Worm (Caenorhabditis elegans): ENCODE results near the gene K02D3.2.

Gene K02D3.2

ce11 chrX:13739125-13739820 is 27.5 kb upstream of the K02D3.2 start (continued):
- TF ChIP-seq chd-7 (tag; optimal IDR thresholded peaks at IDR 0.05): peak; percentile 49
- TF ChIP-seq fkh-3 (tag; optimal IDR thresholded peaks at IDR 0.05): no peak
- no peak for TF ChIP-seq F23B12.7 (tag; optimal IDR thresholded peaks at IDR 0.05; ENCODE audit: insufficient read depth)
- TF ChIP-seq nfya-2 (GFP tag; IDR thresholded peaks at IDR 0.05): no peak
- no peak for TF ChIP-seq efl-1 (GFP tag; optimal IDR thresholded peaks at IDR 0.05)
- TF ChIP-seq F10E7.11 (tag; optimal IDR thresholded peaks at IDR 0.05): no peak
- TF ChIP-seq dpff-1 (tag; optimal IDR thresholded peaks at IDR 0.05): no peak
- no peak for TF ChIP-seq tbp1 (GFP tag; optimal IDR thresholded peaks at IDR 0.05)
- TF ChIP-seq sptf-2 (GFP tag; optimal IDR thresholded peaks at IDR 0.05): no peak
- no peak for TF ChIP-seq nhr-90 (tag; optimal IDR thresholded peaks at IDR 0.05)
- TF ChIP-seq attf-3 (GFP tag; conservative IDR thresholded peaks at IDR 0.05): no peak
- TF ChIP-seq nfyb-1 (GFP tag; IDR thresholded peaks at IDR 0.05): no peak
- TF ChIP-seq zfh-2 (GFP tag; conservative IDR thresholded peaks at IDR 0.05): peak; percentile 97
- no peak for TF ChIP-seq unc-62 (GFP tag; optimal IDR thresholded peaks at IDR 0.05)
- no peak for TF ChIP-seq sea-2 (GFP tag; IDR thresholded peaks at IDR 0.05)
- TF ChIP-seq B0035.1 (tag; optimal IDR thresholded peaks at IDR 0.05): no peak
- no peak for TF ChIP-seq egl-44 (GFP tag; IDR thresholded peaks at IDR 0.05)
- TF ChIP-seq ceh-91 (GFP tag; IDR thresholded peaks at IDR 0.05): no peak
- TF ChIP-seq F57C9.4 (tag; optimal IDR thresholded peaks at IDR 0.05): no peak
- no peak for TF ChIP-seq ztf-26 (tag; optimal IDR thresholded peaks at IDR 0.05)
- TF ChIP-seq cebp-2 (GFP tag; IDR thresholded peaks at IDR 0.05): no peak
- peak; percentile 20 for TF ChIP-seq lin-40 (tag; optimal IDR thresholded peaks at IDR 0.05)
- no peak for TF ChIP-seq dox-1 (GFP tag; IDR thresholded peaks at IDR 0.05)
- no peak for TF ChIP-seq ccch-3 (GFP tag; optimal IDR thresholded peaks at IDR 0.05)
- no peak for TF ChIP-seq zim-3 (tag; optimal IDR thresholded peaks at IDR 0.05)
- no peak for TF ChIP-seq egl-18 (GFP tag; IDR thresholded peaks at IDR 0.05)
- TF ChIP-seq lin-35 (GFP tag; optimal IDR thresholded peaks at IDR 0.05): no peak
- TF ChIP-seq T07F8.4 (tag; optimal IDR thresholded peaks at IDR 0.05): no peak

- TF ChIP-seq F33H1.4 (GFP tag; IDR thresholded peaks at IDR 0.05) (no peak), akir-1 (GFP tag; optimal IDR thresholded peaks at IDR 0.05) (no peak), dpff-1 (tag; optimal IDR thresholded peaks at IDR 0.05) (no peak), C06A6.2 (GFP tag; conservative IDR thresholded peaks at IDR 0.05) (no peak), nhr-120 (GFP tag; IDR thresholded peaks at IDR 0.05) (no peak), lag-1 (GFP tag; IDR thresholded peaks at IDR 0.05) (no peak), unc-130 (GFP tag; optimal IDR thresholded peaks at IDR 0.05) (no peak), athp-1 (tag; optimal IDR thresholded peaks at IDR 0.05) (no peak), nfyb-1 (GFP tag; IDR thresholded peaks at IDR 0.05) (no peak), let-607 (tag; optimal IDR thresholded peaks at IDR 0.05) (no peak), B0035.1 (tag; optimal IDR thresholded peaks at IDR 0.05) (no peak), cebp-2 (GFP tag; IDR thresholded peaks at IDR 0.05) (no peak), snpc-1.1 (tag; optimal IDR thresholded peaks at IDR 0.05; ENCODE audit: insufficient read depth) (no peak)
Measured at ce11 chrX:13736679-13737078, 24.9 kb upstream of the K02D3.2 start.

Data from whole organism, young adult.